Fruit fly (Drosophila melanogaster): ENCODE measurements around the gene TTLL4B.

Gene TTLL4B

dm6 chr2L:3831694-3832093, 30.8 kb upstream of the TTLL4B start:
- TF ChIP-seq CG32264 (GFP tag; optimal IDR thresholded peaks at IDR 0.05) (no peak), Hr78 (GFP tag; optimal IDR thresholded peaks at IDR 0.05) (no peak), Hnf4 (GFP tag; optimal IDR thresholded peaks at IDR 0.05) (no peak)

dm6 chr2L:3832249-3832675, 30.2 kb upstream of the TTLL4B start:
- TF ChIP-seq br (GFP tag; optimal IDR thresholded peaks at IDR 0.05) (peak; percentile 67), Hnf4 (GFP tag; optimal IDR thresholded peaks at IDR 0.05) (peak; percentile 58), OdsH (GFP tag; optimal IDR thresholded peaks at IDR 0.05) (peak; percentile 67), CrebA (GFP tag; optimal IDR thresholded peaks at IDR 0.05; ENCODE audit: borderline replicate concordance) (no peak), dsf (GFP tag; optimal IDR thresholded peaks at IDR 0.05; ENCODE audit: borderline replicate concordance) (no peak), CG32264 (GFP tag; optimal IDR thresholded peaks at IDR 0.05) (peak; percentile 21), Mio (GFP tag; optimal IDR thresholded peaks at IDR 0.05) (no peak), Myc (optimal IDR thresholded peaks at IDR 0.05) (no peak), woc (GFP tag; optimal IDR thresholded peaks at IDR 0.05) (peak; percentile 14), psq (GFP tag; optimal IDR thresholded peaks at IDR 0.05) (no peak), Sp1 (GFP tag; optimal IDR thresholded peaks at IDR 0.05) (peak; percentile 57), brk (GFP tag; optimal IDR thresholded peaks at IDR 0.05) (peak; percentile 30), sage (GFP tag; optimal IDR thresholded peaks at IDR 0.05) (no peak), Rel (GFP tag; optimal IDR thresholded peaks at IDR 0.05) (no peak), Rel (tag; optimal IDR thresholded peaks at IDR 0.05) (no peak), foxo (GFP tag; optimal IDR thresholded peaks at IDR 0.05) (peak in 1 of 2 experiments; percentile 79), sv (GFP tag; optimal IDR thresholded peaks at IDR 0.05) (peak; percentile 96), Vsx2 (GFP tag; optimal IDR thresholded peaks at IDR 0.05; ENCODE audit: partially characterized antibody) (no peak), Abd-B (GFP tag; optimal IDR thresholded peaks at IDR 0.05) (no peak), N (GFP tag; optimal IDR thresholded peaks at IDR 0.05) (no peak), Jra (GFP tag; optimal IDR thresholded peaks at IDR 0.05) (peak; percentile 2), Dif (GFP tag; optimal IDR thresholded peaks at IDR 0.05; ENCODE audit: partially characterized antibody) (no peak), rgr (GFP tag; optimal IDR thresholded peaks at IDR 0.05) (peak; percentile 71), HLH106 (tag; optimal IDR thresholded peaks at IDR 0.05) (peak; percentile 69), dl (GFP tag; optimal IDR thresholded peaks at IDR 0.05; ENCODE audit: insufficient read depth in 1 of 2, partially characterized antibody in 2 of 2) (no peak), tai (GFP tag; optimal IDR thresholded peaks at IDR 0.05) (no peak), jim (GFP tag; optimal IDR thresholded peaks at IDR 0.05) (no peak), Dfd (GFP tag; optimal IDR thresholded peaks at IDR 0.05) (no peak), usp (GFP tag; optimal IDR thresholded peaks at IDR 0.05) (no peak), fru (GFP tag; optimal IDR thresholded peaks at IDR 0.05) (peak; percentile 72), GATAd (GFP tag; optimal IDR thresholded peaks at IDR 0.05) (no peak), Hr83 (GFP tag; optimal IDR thresholded peaks at IDR 0.05; ENCODE audit: poor library complexity, severe bottlenecking) (no peak), Hr78 (GFP tag; optimal IDR thresholded peaks at IDR 0.05) (no peak), ey (GFP tag; optimal IDR thresholded peaks at IDR 0.05) (peak; percentile 73), CG9705 (GFP tag; optimal IDR thresholded peaks at IDR 0.05) (no peak), lola (GFP tag; optimal IDR thresholded peaks at IDR 0.05) (no peak), pan (optimal IDR thresholded peaks at IDR 0.05) (no peak), dmrt93B (GFP tag; optimal IDR thresholded peaks at IDR 0.05) (peak; percentile 41), h (GFP tag; optimal IDR thresholded peaks at IDR 0.05) (peak; percentile 78)

dm6 chr2L:3833924-3834323, 28.5 kb upstream of the TTLL4B start:
- TF ChIP-seq OdsH (GFP tag; optimal IDR thresholded peaks at IDR 0.05): no peak
- TF ChIP-seq jim (GFP tag; optimal IDR thresholded peaks at IDR 0.05): no peak
- no peak for TF ChIP-seq foxo (GFP tag; optimal IDR thresholded peaks at IDR 0.05)
- TF ChIP-seq woc (GFP tag; optimal IDR thresholded peaks at IDR 0.05): no peak
- no peak for TF ChIP-seq Dif (GFP tag; optimal IDR thresholded peaks at IDR 0.05; ENCODE audit: partially characterized antibody)
- TF ChIP-seq h (GFP tag; optimal IDR thresholded peaks at IDR 0.05): no peak
- no peak for TF ChIP-seq fru (GFP tag; optimal IDR thresholded peaks at IDR 0.05)
- no peak for TF ChIP-seq HLH106 (tag; optimal IDR thresholded peaks at IDR 0.05)
- TF ChIP-seq CG9705 (GFP tag; optimal IDR thresholded peaks at IDR 0.05): no peak
- TF ChIP-seq lola (GFP tag; optimal IDR thresholded peaks at IDR 0.05): no peak
- no peak for TF ChIP-seq Hnf4 (GFP tag; optimal IDR thresholded peaks at IDR 0.05)
- no peak for TF ChIP-seq tai (GFP tag; optimal IDR thresholded peaks at IDR 0.05)
- TF ChIP-seq pan (optimal IDR thresholded peaks at IDR 0.05): no peak
- TF ChIP-seq CG32264 (GFP tag; optimal IDR thresholded peaks at IDR 0.05): no peak
- no peak for TF ChIP-seq Jra (GFP tag; optimal IDR thresholded peaks at IDR 0.05)
- no peak for TF ChIP-seq dsf (GFP tag; optimal IDR thresholded peaks at IDR 0.05; ENCODE audit: borderline replicate concordance)
- no peak for TF ChIP-seq Hr83 (GFP tag; optimal IDR thresholded peaks at IDR 0.05; ENCODE audit: poor library complexity, severe bottlenecking)
- TF ChIP-seq usp (GFP tag; optimal IDR thresholded peaks at IDR 0.05): no peak
- no peak for TF ChIP-seq br (GFP tag; optimal IDR thresholded peaks at IDR 0.05)

All from whole organism, wandering third instar larva.